Fruit fly (Drosophila melanogaster) whole organism, embryonic: ENCODE data around the gene Kaz1-ORFB.
A peak's percentile ranks its signal among the peaks of the same experiment; 100 is the strongest.

ENCODE experiments used
- Atf6 ChIP-seq: fragments of 200-800 bp; sonication (Bioruptor generic); IDR thresholded peaks from 2 replicates; pipeline ENCODE4 v1.3.6; 2022; ENCODE audit warnings: missing biosample characterization, missing genetic modification characterization
- Awh ChIP-seq: fragments of 200-800 bp; sonication (Bioruptor generic); IDR thresholded peaks from 2 replicates; pipeline ENCODE4, ENCODE4 v1.3.6; 2022; ENCODE audit warnings: missing biosample characterization, missing genetic modification characterization
- CG13424 ChIP-seq: fragments of 200-800 bp; sonication (Bioruptor generic); optimal IDR thresholded peaks from 2 replicates; lab custom pipeline; 2019; ENCODE audit warnings: missing biosample characterization, mild to moderate bottlenecking, missing genetic modification characterization, moderate library complexity
- CG14441 ChIP-seq: fragments of 200-800 bp; sonication (Bioruptor generic); IDR thresholded peaks from 2 replicates; pipeline ENCODE4 v1.3.6; 2022; ENCODE audit warnings: missing biosample characterization, missing genetic modification characterization
- CG14860 ChIP-seq: fragments of 200-800 bp; sonication (Bioruptor generic); IDR thresholded peaks from 3 replicates; pipeline ENCODE4 v1.3.6; 2022; ENCODE audit warnings: missing biosample characterization, missing genetic modification characterization; ENCODE audit not compliant: partially characterized antibody
- CG1529 ChIP-seq: fragments of 200-800 bp; sonication (Bioruptor generic); optimal IDR thresholded peaks from 3 replicates; lab custom pipeline; 2018; ENCODE audit warnings: missing biosample characterization, missing genetic modification characterization
- CG1603 ChIP-seq: fragments of 200-800 bp; sonication (Bioruptor generic); optimal IDR thresholded peaks from 2 replicates; lab custom pipeline; 2019; ENCODE audit warnings: missing biosample characterization, mild to moderate bottlenecking, missing genetic modification characterization, moderate library complexity
- CG17568 ChIP-seq: fragments of 200-800 bp; sonication (Bioruptor generic); optimal IDR thresholded peaks from 2 replicates; lab custom pipeline; 2018; ENCODE audit warnings: missing biosample characterization, mild to moderate bottlenecking, missing genetic modification characterization, moderate library complexity
- CG1792 ChIP-seq: fragments of 200-800 bp; sonication (Bioruptor generic); optimal IDR thresholded peaks from 2 replicates; lab custom pipeline; 2016; ENCODE audit warnings: missing biosample characterization, missing genetic modification characterization
- CG2875 ChIP-seq: fragments of 200-800 bp; sonication (Bioruptor generic); optimal IDR thresholded peaks from 2 replicates; lab custom pipeline; 2017; ENCODE audit warnings: missing biosample characterization, mild to moderate bottlenecking, missing genetic modification characterization, missing genetic modification reagents
- CG33213 ChIP-seq: fragments of 200-800 bp; sonication (Bioruptor generic); optimal IDR thresholded peaks from 3 replicates; lab custom pipeline; 2016; ENCODE audit warnings: missing biosample characterization, missing genetic modification characterization
- CG33557 ChIP-seq: fragments of 200-800 bp; sonication (Bioruptor generic); optimal IDR thresholded peaks from 2 replicates; lab custom pipeline; 2019; ENCODE audit warnings: missing biosample characterization, mild to moderate bottlenecking, missing genetic modification characterization, moderate library complexity
- CG3847 ChIP-seq: fragments of 200-800 bp; sonication (Bioruptor generic); IDR thresholded peaks from 2 replicates; pipeline ENCODE4 v1.3.6; 2022; ENCODE audit warnings: missing biosample characterization, missing genetic modification characterization
- CG42726 ChIP-seq: fragments of 200-800 bp; sonication (Bioruptor generic); IDR thresholded peaks from 2 replicates; pipeline ENCODE4 v1.3.6; 2022; ENCODE audit warnings: missing biosample characterization, missing genetic modification characterization; ENCODE audit not compliant: partially characterized antibody
- CG4424 ChIP-seq: fragments of 200-800 bp; sonication (Bioruptor generic); optimal IDR thresholded peaks from 3 replicates; lab custom pipeline; 2016; ENCODE audit warnings: missing biosample characterization, missing genetic modification characterization
- CG6689 ChIP-seq: fragments of 200-800 bp; sonication (Bioruptor generic); IDR thresholded peaks from 2 replicates; pipeline ENCODE4 v1.3.6; 2022; ENCODE audit warnings: missing biosample characterization, missing genetic modification characterization
- CG8359 ChIP-seq: fragments of 200-800 bp; sonication (Bioruptor generic); optimal IDR thresholded peaks from 2 replicates; lab custom pipeline; 2017; ENCODE audit warnings: missing biosample characterization, mild to moderate bottlenecking, missing genetic modification characterization, borderline replicate concordance
- Chrac-16 ChIP-seq: fragments of 200-800 bp; sonication (Bioruptor generic); optimal IDR thresholded peaks from 3 replicates; lab custom pipeline; 2016; ENCODE audit warnings: missing biosample characterization, missing genetic modification characterization
- Drgx ChIP-seq: fragments of 200-800 bp; sonication (Bioruptor generic); IDR thresholded peaks from 2 replicates; pipeline ENCODE4 v1.3.6; 2022; ENCODE audit warnings: missing biosample characterization, missing genetic modification characterization
- E2f2 ChIP-seq: fragments of 200-800 bp; sonication (Bioruptor generic); IDR thresholded peaks from 2 replicates; pipeline ENCODE4 v1.3.6; 2022; ENCODE audit warnings: missing biosample characterization, missing genetic modification characterization
- Kr ChIP-seq: fragments of 200-800 bp; sonication (Bioruptor generic); optimal IDR thresholded peaks from 2 replicates; lab custom pipeline; 2017; ENCODE audit warnings: missing biosample characterization, mild to moderate bottlenecking, missing genetic modification characterization
- MBD-R2 ChIP-seq: fragments of 200-800 bp; sonication (Bioruptor generic); IDR thresholded peaks from 2 replicates; pipeline ENCODE4 v1.3.6; 2022; ENCODE audit warnings: missing biosample characterization, missing genetic modification characterization
- Nf-YA ChIP-seq: fragments of 200-800 bp; sonication (Bioruptor generic); IDR thresholded peaks from 2 replicates; pipeline ENCODE4 v1.3.6; 2022; ENCODE audit warnings: missing biosample characterization, missing genetic modification characterization
- Usf ChIP-seq: fragments of 200-800 bp; sonication (Bioruptor generic); optimal IDR thresholded peaks from 2 replicates; lab custom pipeline; 2017; ENCODE audit warnings: missing genotype, missing biosample characterization, missing genetic modification characterization
- Xrp1 ChIP-seq: fragments of 200-800 bp; sonication (Bioruptor generic); IDR thresholded peaks from 2 replicates; pipeline ENCODE4 v1.3.6; 2022; ENCODE audit warnings: missing biosample characterization, missing genetic modification characterization
- abd-A ChIP-seq: fragments of 200-800 bp; sonication (Bioruptor generic); optimal IDR thresholded peaks from 3 replicates; lab custom pipeline; 2019; ENCODE audit warnings: missing biosample characterization, mild to moderate bottlenecking, missing genetic modification characterization, moderate library complexity
- bigmax ChIP-seq: fragments of 200-800 bp; sonication (Bioruptor generic); optimal IDR thresholded peaks from 2 replicates; lab custom pipeline; 2018; ENCODE audit warnings: missing biosample characterization, mild to moderate bottlenecking, missing genetic modification characterization
- br ChIP-seq: fragments of >200 bp; optimal IDR thresholded peaks from 2 replicates; lab custom pipeline; 2017
- cad ChIP-seq: fragments of >200 bp; optimal IDR thresholded peaks from 2 replicates; lab custom pipeline; 2017; ENCODE audit warnings: missing biosample characterization, missing genetic modification characterization
- caup ChIP-seq: fragments of 200-800 bp; sonication (Bioruptor generic); optimal IDR thresholded peaks from 3 replicates; lab custom pipeline; 2017; ENCODE audit warnings: missing biosample characterization, mild to moderate bottlenecking, missing genetic modification characterization, moderate library complexity; ENCODE audit not compliant: severe bottlenecking
- chinmo ChIP-seq: fragments of 200-800 bp; sonication (Bioruptor generic); IDR thresholded peaks from 4 replicates; pipeline ENCODE4 v1.3.6; 2022; ENCODE audit warnings: missing biosample characterization, missing genetic modification characterization; ENCODE audit not compliant: partially characterized antibody
- dimm ChIP-seq: fragments of 200-800 bp; sonication (Bioruptor generic); IDR thresholded peaks from 2 replicates; pipeline ENCODE4 v1.3.6; 2022; ENCODE audit warnings: missing biosample characterization, missing genetic modification characterization
- en ChIP-seq: fragments of 200-800 bp; sonication (Bioruptor generic); optimal IDR thresholded peaks from 2 replicates; lab custom pipeline; 2016; ENCODE audit warnings: missing biosample characterization, missing genetic modification characterization
- esg ChIP-seq: fragments of 200-800 bp; sonication (Bioruptor generic); conservative IDR thresholded peaks from 2 replicates; pipeline ENCODE4 v1.3.6; 2022; ENCODE audit warnings: missing biosample characterization, missing genetic modification characterization
- exex ChIP-seq: fragments of 200-800 bp; sonication (Bioruptor generic); optimal IDR thresholded peaks from 4 replicates; lab custom pipeline; 2018; ENCODE audit warnings: missing biosample characterization, mild to moderate bottlenecking, missing genetic modification characterization, moderate library complexity
- fu2 ChIP-seq: fragments of 200-800 bp; sonication (Bioruptor generic); optimal IDR thresholded peaks from 2 replicates; lab custom pipeline; 2016; ENCODE audit warnings: missing biosample characterization, missing genetic modification characterization
- hkb ChIP-seq, 2 experiments: fragments of 200-800 bp in 1 of 2; fragments of >200 bp in 1 of 2; sonication (Bioruptor generic) in 1 of 2; IDR thresholded peaks in 1 of 2; optimal IDR thresholded peaks in 1 of 2; 2 replicates each; pipeline versions ENCODE4 v1.3.6 to Lab custom; 2017 to 2022; ENCODE audit warnings: missing biosample characterization in 1 of 2, missing genetic modification characterization in 1 of 2
- jing ChIP-seq: fragments of 200-800 bp; sonication (Bioruptor generic); optimal IDR thresholded peaks from 2 replicates; lab custom pipeline; 2018; ENCODE audit warnings: missing biosample characterization, mild to moderate bottlenecking, missing genetic modification characterization
- mirr ChIP-seq: fragments of 200-800 bp; sonication (Bioruptor generic); optimal IDR thresholded peaks from 3 replicates; lab custom pipeline; 2018; ENCODE audit warnings: missing biosample characterization, mild to moderate bottlenecking, missing genetic modification characterization
- nom ChIP-seq: fragments of 200-800 bp; sonication (Bioruptor generic); optimal IDR thresholded peaks from 2 replicates; lab custom pipeline; 2017; ENCODE audit warnings: missing biosample characterization, missing genetic modification characterization, mild to moderate bottlenecking, moderate library complexity, missing genetic modification reagents
- pros ChIP-seq: fragments of 200-800 bp; sonication (Bioruptor generic); optimal IDR thresholded peaks from 3 replicates; lab custom pipeline; 2019; ENCODE audit warnings: missing biosample characterization, mild to moderate bottlenecking, missing genetic modification characterization, moderate library complexity
- pzg ChIP-seq: fragments of 200-800 bp; sonication (Bioruptor generic); optimal IDR thresholded peaks from 3 replicates; lab custom pipeline; 2018; ENCODE audit warnings: missing biosample characterization, mild to moderate bottlenecking, missing genetic modification characterization, moderate library complexity
- ro ChIP-seq: fragments of 200-800 bp; sonication (Bioruptor generic); IDR thresholded peaks from 2 replicates; pipeline ENCODE4 v1.3.6; 2022; ENCODE audit warnings: missing biosample characterization, missing genetic modification characterization
- sisA ChIP-seq: fragments of 200-800 bp; sonication (Bioruptor generic); IDR thresholded peaks from 2 replicates; pipeline ENCODE4 v1.3.6; 2022; ENCODE audit warnings: missing biosample characterization, missing genetic modification characterization
- slp2 ChIP-seq: fragments of 200-800 bp; sonication (Bioruptor generic); optimal IDR thresholded peaks from 2 replicates; lab custom pipeline; 2016; ENCODE audit warnings: missing biosample characterization, missing genetic modification characterization
- sob ChIP-seq: fragments of 200-800 bp; sonication (Bioruptor generic); IDR thresholded peaks from 2 replicates; pipeline ENCODE4 v1.3.6; 2022; ENCODE audit warnings: missing biosample characterization, missing genetic modification characterization
- tgo ChIP-seq: fragments of 200-800 bp; sonication (Bioruptor generic); IDR thresholded peaks from 3 replicates; pipeline ENCODE4 v1.3.6; 2022; ENCODE audit warnings: missing biosample characterization, missing genetic modification characterization
- tna ChIP-seq: fragments of 200-800 bp; sonication (Bioruptor generic); IDR thresholded peaks from 2 replicates; pipeline ENCODE4 v1.3.6; 2022; ENCODE audit warnings: missing biosample characterization, missing genetic modification characterization; ENCODE audit not compliant: partially characterized antibody
- vfl ChIP-seq: fragments of 200-800 bp; sonication (Bioruptor generic); optimal IDR thresholded peaks from 2 replicates; lab custom pipeline; 2016; ENCODE audit warnings: missing biosample characterization, missing genetic modification characterization
- z ChIP-seq: fragments of 200-800 bp; sonication (Bioruptor generic); IDR thresholded peaks from 3 replicates; pipeline ENCODE4 v1.3.6; 2022; ENCODE audit warnings: missing biosample characterization, missing genetic modification characterization
- zf30C ChIP-seq: fragments of 200-800 bp; sonication (Bioruptor generic); optimal IDR thresholded peaks from 3 replicates; lab custom pipeline; 2018; ENCODE audit warnings: missing biosample characterization, mild to moderate bottlenecking, missing genetic modification characterization

The Kaz1-ORFB gene

dm6 chr3L:184251-184650 lies 32.2 kb upstream of the Kaz1-ORFB start, which contains the start of the genes CG34140, Mkp and Mtch (continued):
- TF ChIP-seq abd-A (tag; lab: Kevin White, UChicago) (no peak), zf30C (no peak), sob (peak; percentile 84), CG14441 (GFP tag; lab: Robert Waterston, UW) (peak; percentile 78), exex (no peak), Atf6 (peak; percentile 78), CG8359 (GFP tag; lab: Kevin White, UChicago) (no peak), bigmax (GFP tag; lab: Kevin White, UChicago) (no peak), CG14860 (peak; percentile 89), CG2875 (GFP tag; lab: Kevin White, UChicago) (no peak), Xrp1 (GFP tag; lab: Robert Waterston, UW) (peak; percentile 90), MBD-R2 (GFP tag; lab: Robert Waterston, UW) (peak; percentile 95), E2f2 (GFP tag; lab: Robert Waterston, UW) (peak; percentile 70), pros (no peak), CG1603 (tag; lab: Kevin White, UChicago) (no peak), hkb (optimal IDR thresholded peaks at IDR 0.05; lab: Kevin White, UChicago) (peak; percentile 88), hkb (GFP tag; IDR thresholded peaks at IDR 0.05; lab: Robert Waterston, UW) (peak; percentile 85), vfl (GFP tag; lab: Kevin White, UChicago) (peak; percentile 92), CG4424 (peak; percentile 87), nom (GFP tag; lab: Kevin White, UChicago) (peak; percentile 7), pzg (GFP tag; lab: Kevin White, UChicago) (peak; percentile 82), Chrac-16 (GFP tag; lab: Kevin White, UChicago) (peak; percentile 87), dimm (GFP tag; lab: Robert Waterston, UW) (no peak), chinmo (peak; percentile 77; the same call in 2 of the 4 replicates), Awh (peak; percentile 72), Kr (GFP tag; lab: Kevin White, UChicago) (no peak), mirr (GFP tag; lab: Kevin White, UChicago) (no peak), tna (GFP tag; lab: Robert Waterston, UW) (peak; percentile 90), CG1529 (GFP tag; lab: Kevin White, UChicago) (no peak), slp2 (GFP tag; lab: Kevin White, UChicago) (peak; percentile 70), CG1792 (peak; percentile 85), z (GFP tag; lab: Robert Waterston, UW) (no peak), ro (GFP tag; lab: Robert Waterston, UW) (no peak), caup (GFP tag; lab: Kevin White, UChicago) (no peak), Drgx (GFP tag; lab: Robert Waterston, UW) (peak; percentile 36; the same call in 1 of the 2 replicates), br (lab: Kevin White, UChicago) (no peak), tgo (GFP tag; lab: Robert Waterston, UW) (peak; percentile 70), cad (no peak), CG33557 (peak; percentile 74), CG42726 (GFP tag; lab: Robert Waterston, UW) (0 out of 2 replicates have a peak, but pooled peaks have one; percentile 59), sisA (GFP tag; lab: Robert Waterston, UW) (peak; percentile 86), Usf (GFP tag; lab: Kevin White, UChicago) (peak; percentile 32), en (GFP tag; lab: Kevin White, UChicago) (peak; percentile 69), esg (peak; percentile 76), CG17568 (GFP tag; lab: Kevin White, UChicago) (no peak), CG3847 (GFP tag; lab: Robert Waterston, UW) (peak; percentile 88), jing (GFP tag; lab: Kevin White, UChicago) (no peak), CG13424 (tag; lab: Kevin White, UChicago) (peak; percentile 88), fu2 (peak; percentile 88), CG33213 (GFP tag; lab: Kevin White, UChicago) (peak; percentile 92), Nf-YA (GFP tag; lab: Robert Waterston, UW) (no peak), CG6689 (GFP tag; lab: Robert Waterston, UW) (peak; percentile 81)
